Worm (Caenorhabditis elegans): ENCODE results near the gene pph-6.

ce11 chrIII:3476245-3476644 lies 14.7 kb downstream of the pph-6 start:
- TF ChIP-seq nhr-19 (GFP tag; conservative IDR thresholded peaks at IDR 0.05) (peak; percentile 47), egl-27 (tag; optimal IDR thresholded peaks at IDR 0.05) (no peak), nhr-71 (tag; optimal IDR thresholded peaks at IDR 0.05) (peak; percentile 69), jun-1 (tag; optimal IDR thresholded peaks at IDR 0.05) (no peak), nhr-77 (tag; optimal IDR thresholded peaks at IDR 0.05) (no peak), ztf-4 (tag; optimal IDR thresholded peaks at IDR 0.05) (no peak), lin-39 (tag; optimal IDR thresholded peaks at IDR 0.05) (no peak), ztf-11 (tag; optimal IDR thresholded peaks at IDR 0.05) (peak in 1 of 2 experiments; percentile 86), mdl-1 (tag; optimal IDR thresholded peaks at IDR 0.05) (no peak), nhr-90 (tag; optimal IDR thresholded peaks at IDR 0.05; ENCODE audit: poor library complexity) (peak; percentile 86), nhr-84 (tag; optimal IDR thresholded peaks at IDR 0.05) (no peak), swsn-7 (tag; optimal IDR thresholded peaks at IDR 0.05) (peak; percentile 40), elt-2 (tag; optimal IDR thresholded peaks at IDR 0.05) (peak; percentile 21), nhr-76 (tag; optimal IDR thresholded peaks at IDR 0.05) (no peak)
